Fruit fly (Drosophila melanogaster) whole organism, embryonic: Measurements from ENCODE around the gene Fatp1.

Experiments
- Blimp-1 ChIP-seq: fragments of 200-800 bp; sonication (Bioruptor generic); optimal IDR thresholded peaks from 3 replicates; lab custom pipeline; 2018; ENCODE audit warnings: missing biosample characterization, missing genetic modification characterization, mild to moderate bottlenecking, moderate library complexity, missing genetic modification reagents
- Bteb2 ChIP-seq: fragments of 200-800 bp; sonication (Bioruptor generic); optimal IDR thresholded peaks from 2 replicates; lab custom pipeline; 2016; ENCODE audit warnings: missing biosample characterization, missing genetic modification characterization
- CG10209 ChIP-seq: fragments of 200-800 bp; sonication (Bioruptor generic); optimal IDR thresholded peaks from 3 replicates; lab custom pipeline; 2017; ENCODE audit warnings: missing biosample characterization, mild to moderate bottlenecking, missing genetic modification characterization, missing genetic modification reagents
- CG10565 ChIP-seq: fragments of 200-800 bp; sonication (Bioruptor generic); optimal IDR thresholded peaks from 3 replicates; lab custom pipeline; 2016; ENCODE audit warnings: missing biosample characterization, mild to moderate bottlenecking, missing genetic modification characterization
- CG10654 ChIP-seq: fragments of 200-800 bp; sonication (Bioruptor generic); optimal IDR thresholded peaks from 2 replicates; lab custom pipeline; 2016; ENCODE audit warnings: missing biosample characterization, missing genetic modification characterization
- CG11723 ChIP-seq: fragments of 200-800 bp; sonication (Bioruptor generic); optimal IDR thresholded peaks from 2 replicates; lab custom pipeline; 2017; ENCODE audit warnings: missing biosample characterization, mild to moderate bottlenecking, missing genetic modification characterization
- CG12104 ChIP-seq: fragments of 200-800 bp; sonication (Bioruptor generic); optimal IDR thresholded peaks from 3 replicates; lab custom pipeline; 2016; ENCODE audit warnings: missing biosample characterization, missing genetic modification characterization
- CG12744 ChIP-seq: fragments of 200-800 bp; sonication (Bioruptor generic); optimal IDR thresholded peaks from 2 replicates; lab custom pipeline; 2016; ENCODE audit warnings: missing biosample characterization, missing genetic modification characterization
- CG13775 ChIP-seq: fragments of 200-800 bp; sonication (Bioruptor generic); optimal IDR thresholded peaks from 3 replicates; lab custom pipeline; 2017; ENCODE audit warnings: missing biosample characterization, mild to moderate bottlenecking, missing genetic modification characterization
- CG14441 ChIP-seq: fragments of 200-800 bp; sonication (Bioruptor generic); IDR thresholded peaks from 2 replicates; pipeline ENCODE4 v1.3.6; 2022; ENCODE audit warnings: missing biosample characterization, missing genetic modification characterization
- CG14965 ChIP-seq: fragments of 200-800 bp; sonication (Bioruptor generic); optimal IDR thresholded peaks from 2 replicates; lab custom pipeline; 2016; ENCODE audit warnings: missing biosample characterization, missing genetic modification characterization, borderline replicate concordance
- CG15269 ChIP-seq: fragments of 200-800 bp; sonication (Bioruptor generic); optimal IDR thresholded peaks from 2 replicates; lab custom pipeline; 2018; ENCODE audit warnings: missing biosample characterization, mild to moderate bottlenecking, missing genetic modification characterization, moderate library complexity
- CG1792 ChIP-seq: fragments of 200-800 bp; sonication (Bioruptor generic); optimal IDR thresholded peaks from 2 replicates; lab custom pipeline; 2016; ENCODE audit warnings: missing biosample characterization, missing genetic modification characterization
- CG18011 ChIP-seq: fragments of 200-800 bp; sonication (Bioruptor generic); optimal IDR thresholded peaks from 2 replicates; lab custom pipeline; 2017; ENCODE audit warnings: missing biosample characterization, missing genetic modification characterization, mild to moderate bottlenecking, moderate library complexity, missing genotype
- CG18764 ChIP-seq: fragments of 200-800 bp; sonication (Bioruptor generic); optimal IDR thresholded peaks from 3 replicates; lab custom pipeline; 2016; ENCODE audit warnings: missing biosample characterization, missing genetic modification characterization
- CG4328 ChIP-seq: fragments of 200-800 bp; sonication (Bioruptor generic); optimal IDR thresholded peaks from 3 replicates; lab custom pipeline; 2017; ENCODE audit warnings: missing biosample characterization, missing genetic modification reagents, missing genetic modification characterization
- CG4424 ChIP-seq: fragments of 200-800 bp; sonication (Bioruptor generic); optimal IDR thresholded peaks from 3 replicates; lab custom pipeline; 2016; ENCODE audit warnings: missing biosample characterization, missing genetic modification characterization
- CG5245 ChIP-seq: fragments of 200-800 bp; sonication (Bioruptor generic); optimal IDR thresholded peaks from 3 replicates; lab custom pipeline; 2016; ENCODE audit warnings: missing biosample characterization, missing genetic modification characterization
- CG6254 ChIP-seq: fragments of 200-800 bp; sonication (Bioruptor generic); optimal IDR thresholded peaks from 3 replicates; lab custom pipeline; 2017; ENCODE audit warnings: mild to moderate bottlenecking, missing biosample characterization, missing genetic modification reagents, missing genetic modification characterization
- CG6654 ChIP-seq: fragments of 200-800 bp; sonication (Bioruptor generic); optimal IDR thresholded peaks from 2 replicates; lab custom pipeline; 2017; ENCODE audit warnings: missing biosample characterization, mild to moderate bottlenecking, missing genetic modification characterization
- CG6765 ChIP-seq: fragments of 200-800 bp; sonication (Bioruptor generic); optimal IDR thresholded peaks from 3 replicates; lab custom pipeline; 2017; ENCODE audit warnings: missing biosample characterization, mild to moderate bottlenecking, missing genetic modification characterization
- CG8388 ChIP-seq: fragments of 200-800 bp; sonication (Bioruptor generic); optimal IDR thresholded peaks from 2 replicates; lab custom pipeline; 2019; ENCODE audit warnings: missing biosample characterization, mild to moderate bottlenecking, missing genetic modification characterization, moderate library complexity
- CG9215 ChIP-seq: fragments of 200-800 bp; sonication (Bioruptor generic); IDR thresholded peaks from 2 replicates; pipeline ENCODE4 v1.3.6; 2022; ENCODE audit warnings: missing biosample characterization, missing genetic modification characterization
- CG9437 ChIP-seq: fragments of 200-800 bp; sonication (Bioruptor generic); optimal IDR thresholded peaks from 2 replicates; lab custom pipeline; 2018; ENCODE audit warnings: missing biosample characterization, mild to moderate bottlenecking, missing genetic modification characterization
- CG9727 ChIP-seq: fragments of 200-800 bp; sonication (Bioruptor generic); optimal IDR thresholded peaks from 3 replicates; lab custom pipeline; 2017; ENCODE audit warnings: missing biosample characterization, mild to moderate bottlenecking, missing genetic modification characterization
- CTCF ChIP-seq: fragments of 200-800 bp; sonication (Bioruptor generic); optimal IDR thresholded peaks from 2 replicates; lab custom pipeline; 2017; ENCODE audit warnings: missing biosample characterization, mild to moderate bottlenecking, missing genetic modification characterization, moderate library complexity
- D ChIP-seq, 2 experiments: fragments of 200-800 bp in 1 of 2; fragments of >200 bp in 1 of 2; sonication (Bioruptor generic) in 1 of 2; optimal IDR thresholded peaks; 2 replicates in 1 of 2; 3 replicates in 1 of 2; lab custom pipeline; 2017; ENCODE audit warnings: mild to moderate bottlenecking in 1 of 2, missing biosample characterization in 1 of 2, missing genetic modification characterization in 1 of 2, missing genetic modification reagents in 1 of 2
- Dad ChIP-seq: fragments of 200-800 bp; sonication (Bioruptor generic); optimal IDR thresholded peaks from 3 replicates; lab custom pipeline; 2016; ENCODE audit warnings: missing biosample characterization, missing genetic modification characterization
- Drgx ChIP-seq: fragments of 200-800 bp; sonication (Bioruptor generic); IDR thresholded peaks from 2 replicates; pipeline ENCODE4 v1.3.6; 2022; ENCODE audit warnings: missing biosample characterization, missing genetic modification characterization
- Hand ChIP-seq: fragments of 200-800 bp; sonication (Bioruptor generic); optimal IDR thresholded peaks from 2 replicates; lab custom pipeline; 2017; ENCODE audit warnings: mild to moderate bottlenecking, missing biosample characterization, missing genetic modification reagents, missing genetic modification characterization
- HmgD ChIP-seq: fragments of 200-800 bp; sonication (Bioruptor generic); optimal IDR thresholded peaks from 3 replicates; lab custom pipeline; 2016; ENCODE audit warnings: missing biosample characterization, missing genetic modification characterization
- Opbp ChIP-seq: fragments of 200-800 bp; sonication (Bioruptor generic); IDR thresholded peaks from 3 replicates; pipeline ENCODE4 v1.3.6; 2022; ENCODE audit warnings: missing biosample characterization, missing genetic modification characterization; ENCODE audit not compliant: partially characterized antibody
- Six4 ChIP-seq: fragments of 200-800 bp; sonication (Bioruptor generic); optimal IDR thresholded peaks from 2 replicates; lab custom pipeline; 2016; ENCODE audit warnings: missing biosample characterization, missing genetic modification characterization
- Sox100B ChIP-seq: fragments of 200-800 bp; sonication (Bioruptor generic); optimal IDR thresholded peaks from 3 replicates; lab custom pipeline; 2018; ENCODE audit warnings: missing biosample characterization, mild to moderate bottlenecking, missing genetic modification characterization
- ap ChIP-seq: fragments of 200-800 bp; sonication (Bioruptor generic); IDR thresholded peaks from 2 replicates; pipeline ENCODE4 v1.3.6; 2022; ENCODE audit warnings: missing biosample characterization, missing genetic modification characterization
- ase ChIP-seq: fragments of 200-800 bp; sonication (Bioruptor generic); IDR thresholded peaks from 3 replicates; pipeline ENCODE4 v1.3.6; 2022; ENCODE audit warnings: missing biosample characterization, missing genetic modification characterization
- cad ChIP-seq: fragments of >200 bp; optimal IDR thresholded peaks from 2 replicates; lab custom pipeline; 2017; ENCODE audit warnings: missing biosample characterization, missing genetic modification characterization
- cas ChIP-seq: fragments of 200-800 bp; sonication (Bioruptor generic); IDR thresholded peaks from 2 replicates; pipeline ENCODE4 v1.3.6; 2022; ENCODE audit warnings: missing biosample characterization, missing genetic modification characterization
- ci ChIP-seq: fragments of 200-800 bp; sonication (Bioruptor generic); IDR thresholded peaks from 3 replicates; pipeline ENCODE4 v1.3.6; 2022; ENCODE audit warnings: missing biosample characterization, missing genetic modification characterization
- dan ChIP-seq: fragments of 200-800 bp; sonication (Bioruptor generic); IDR thresholded peaks from 2 replicates; pipeline ENCODE4 v1.3.6; 2022; ENCODE audit warnings: missing biosample characterization, missing genetic modification characterization
- jumu ChIP-seq: fragments of 200-800 bp; sonication (Bioruptor generic); optimal IDR thresholded peaks from 3 replicates; lab custom pipeline; 2016; ENCODE audit warnings: missing biosample characterization, missing genetic modification characterization
- lbe ChIP-seq: fragments of 200-800 bp; sonication (Bioruptor generic); optimal IDR thresholded peaks from 2 replicates; lab custom pipeline; 2016; ENCODE audit warnings: missing biosample characterization, mild to moderate bottlenecking, missing genetic modification characterization
- org-1 ChIP-seq: fragments of 200-800 bp; sonication (Bioruptor generic); optimal IDR thresholded peaks from 2 replicates; lab custom pipeline; 2017; ENCODE audit warnings: missing biosample characterization, missing genetic modification characterization
- pho ChIP-seq: fragments of 200-800 bp; sonication (Bioruptor generic); optimal IDR thresholded peaks from 2 replicates; lab custom pipeline; 2016; ENCODE audit warnings: missing biosample characterization, missing genetic modification characterization
- pnt ChIP-seq: fragments of 200-800 bp; sonication (Bioruptor generic); optimal IDR thresholded peaks from 3 replicates; lab custom pipeline; 2016; ENCODE audit warnings: missing biosample characterization, missing genetic modification characterization
- pzg ChIP-seq: fragments of 200-800 bp; sonication (Bioruptor generic); optimal IDR thresholded peaks from 3 replicates; lab custom pipeline; 2018; ENCODE audit warnings: missing biosample characterization, mild to moderate bottlenecking, missing genetic modification characterization, moderate library complexity
- run ChIP-seq: fragments of 200-800 bp; sonication (Bioruptor generic); optimal IDR thresholded peaks from 3 replicates; lab custom pipeline; 2018; ENCODE audit warnings: missing biosample characterization, mild to moderate bottlenecking, missing genetic modification characterization
- tin ChIP-seq: fragments of 200-800 bp; sonication (Bioruptor generic); optimal IDR thresholded peaks from 3 replicates; lab custom pipeline; 2016; ENCODE audit warnings: missing biosample characterization, missing genetic modification characterization
- unpg ChIP-seq: fragments of 200-800 bp; sonication (Bioruptor generic); optimal IDR thresholded peaks from 3 replicates; lab custom pipeline; 2018; ENCODE audit warnings: missing biosample characterization, mild to moderate bottlenecking, missing genetic modification characterization, moderate library complexity
- usp ChIP-seq: fragments of >200 bp; optimal IDR thresholded peaks from 2 replicates; lab custom pipeline; 2017; ENCODE audit warnings: missing biosample characterization, missing genetic modification characterization
- zfh2 ChIP-seq: fragments of 200-800 bp; sonication (Bioruptor generic); optimal IDR thresholded peaks from 2 replicates; lab custom pipeline; 2016; ENCODE audit warnings: missing biosample characterization, missing genetic modification characterization

The Fatp1 gene

dm6 chr2L:10468388-10468787, 48.6 kb downstream of the Fatp1 start (continued):
- no peak for TF ChIP-seq usp
- peak; percentile 6 for TF ChIP-seq pho (GFP tag; lab: Kevin White, UChicago)
- TF ChIP-seq pnt = peak; percentile 16
- TF ChIP-seq Dad (GFP tag; lab: Kevin White, UChicago) = peak; percentile 37
- peak; percentile 30 for TF ChIP-seq CG13775 (GFP tag; lab: Kevin White, UChicago)
- peak; percentile 73 for TF ChIP-seq CG14441 (GFP tag; lab: Robert Waterston, UW)
- TF ChIP-seq CG5245 = peak; percentile 44
- peak; percentile 18 for TF ChIP-seq Six4 (GFP tag; lab: Kevin White, UChicago)
- TF ChIP-seq Drgx (GFP tag; lab: Robert Waterston, UW) = peak; percentile 80
- TF ChIP-seq CG4424 = peak; percentile 27
- peak; percentile 40 for TF ChIP-seq CG6254 (GFP tag; lab: Kevin White, UChicago)
- no peak for TF ChIP-seq CG12104 (GFP tag; lab: Kevin White, UChicago)
- no peak for TF ChIP-seq CTCF (GFP tag; lab: Kevin White, UChicago)
- TF ChIP-seq CG1792 (GFP tag; lab: Kevin White, UChicago) = no peak
- TF ChIP-seq lbe (GFP tag; lab: Kevin White, UChicago) = no peak
- no peak for TF ChIP-seq CG18764
- TF ChIP-seq CG4328 = peak; percentile 37
- TF ChIP-seq CG18011 = no peak
- peak; percentile 25 for TF ChIP-seq CG8388 (GFP tag; lab: Kevin White, UChicago)
- no peak; the same call in 1 of the 2 replicates for TF ChIP-seq CG9215
- no peak for TF ChIP-seq D (optimal IDR thresholded peaks at IDR 0.05; lab: Kevin White, UChicago)
- TF ChIP-seq D (GFP tag; optimal IDR thresholded peaks at IDR 0.05; lab: Kevin White, UChicago) = peak; percentile 26
- peak; percentile 59 for TF ChIP-seq Blimp-1 (GFP tag; lab: Kevin White, UChicago)
- peak; percentile 15 for TF ChIP-seq CG6654 (GFP tag; lab: Kevin White, UChicago)
- TF ChIP-seq CG6765 = peak; percentile 32
- no peak for TF ChIP-seq Bteb2
- TF ChIP-seq ci (GFP tag; lab: Robert Waterston, UW) = peak; percentile 75; the same call in 2 of the 3 replicates
- TF ChIP-seq cad (GFP tag; lab: Kevin White, UChicago) = no peak
- peak; percentile 23 for TF ChIP-seq Sox100B (GFP tag; lab: Kevin White, UChicago)
- peak; percentile 5 for TF ChIP-seq zfh2
- TF ChIP-seq CG10654 (GFP tag; lab: Kevin White, UChicago) = peak; percentile 28
- TF ChIP-seq Hand (GFP tag; lab: Kevin White, UChicago) = no peak
- TF ChIP-seq CG9727 (GFP tag; lab: Kevin White, UChicago) = peak; percentile 26
- TF ChIP-seq jumu (GFP tag; lab: Kevin White, UChicago) = no peak
- TF ChIP-seq CG15269 (tag; lab: Kevin White, UChicago) = peak; percentile 72
- TF ChIP-seq ap = no peak
- no peak for TF ChIP-seq CG9437 (GFP tag; lab: Kevin White, UChicago)
- TF ChIP-seq CG11723 (GFP tag; lab: Kevin White, UChicago) = no peak
- TF ChIP-seq unpg (GFP tag; lab: Kevin White, UChicago) = peak; percentile 65
- TF ChIP-seq CG12744 (GFP tag; lab: Kevin White, UChicago) = no peak
- TF ChIP-seq CG10565 (GFP tag; lab: Kevin White, UChicago) = no peak
- TF ChIP-seq run (tag; lab: Kevin White, UChicago) = no peak
- no peak for TF ChIP-seq dan (GFP tag; lab: Robert Waterston, UW)
- TF ChIP-seq org-1 (GFP tag; lab: Kevin White, UChicago) = peak; percentile 20
- TF ChIP-seq ase (GFP tag; lab: Robert Waterston, UW) = peak; percentile 58; the same call in 1 of the 3 replicates
- TF ChIP-seq cas (GFP tag; lab: Robert Waterston, UW) = no peak
- TF ChIP-seq HmgD (GFP tag; lab: Kevin White, UChicago) = no peak
- no peak for TF ChIP-seq CG14965 (GFP tag; lab: Kevin White, UChicago)
- no peak for TF ChIP-seq Opbp (GFP tag; lab: Robert Waterston, UW)
- peak; percentile 34 for TF ChIP-seq tin (GFP tag; lab: Kevin White, UChicago)
- TF ChIP-seq CG10209 (GFP tag; lab: Kevin White, UChicago) = peak; percentile 39
- TF ChIP-seq pzg = no peak
